Worm (Caenorhabditis elegans) whole organism, L1 larva: ENCODE measurements around the gene irld-64.

Source experiments
- C04F5.9 ChIP-seq: sonication (generic microtip); optimal IDR thresholded peaks from 2 replicates; lab custom pipeline; 2016; ENCODE audit warnings: missing genetic modification characterization, missing compliant biosample characterization
- C34B4.2 ChIP-seq: sonication (generic microtip); optimal IDR thresholded peaks from 2 replicates; lab custom pipeline; 2017; ENCODE audit warnings: mild to moderate bottlenecking, missing genetic modification characterization, missing compliant biosample characterization
- aha-1 ChIP-seq: fragments of 150-350 bp; optimal IDR thresholded peaks from 2 replicates; lab custom pipeline; 2014; ENCODE audit warnings: missing biosample characterization, missing genetic modification characterization
- alr-1 ChIP-seq: fragments of 200-800 bp; sonication (Bioruptor generic); optimal IDR thresholded peaks from 2 replicates; lab custom pipeline; 2018; ENCODE audit warnings: borderline replicate concordance, mild to moderate bottlenecking, missing genetic modification characterization, missing compliant biosample characterization
- ceh-63 ChIP-seq: fragments of 200-800 bp; sonication (Bioruptor generic); optimal IDR thresholded peaks from 2 replicates; lab custom pipeline; 2018; ENCODE audit warnings: mild to moderate bottlenecking, missing genetic modification characterization, missing compliant biosample characterization
- ceh-8 ChIP-seq: fragments of 200-800 bp; sonication (Bioruptor generic); optimal IDR thresholded peaks from 2 replicates; lab custom pipeline; 2018; ENCODE audit warnings: mild to moderate bottlenecking, missing genetic modification characterization, moderate library complexity, missing compliant biosample characterization
- ceh-82 ChIP-seq, 3 experiments: fragments of 150-350 bp in 1 of 3; sonication (generic microtip) in 2 of 3; optimal IDR thresholded peaks; 2 replicates each; lab custom pipeline; 2014 to 2017; ENCODE audit warnings: missing biosample characterization in 3 of 3, missing genetic modification characterization in 3 of 3
- ceh-90 ChIP-seq: sonication (generic microtip); optimal IDR thresholded peaks from 2 replicates; lab custom pipeline; 2016; ENCODE audit warnings: missing genetic modification characterization, missing compliant biosample characterization
- dpl-1 ChIP-seq, 3 experiments: fragments of 150-350 bp in 2 of 3; sonication (generic microtip) in 1 of 3; optimal IDR thresholded peaks; 2 replicates each; lab custom pipeline; 2014 to 2017; ENCODE audit warnings: missing biosample characterization in 3 of 3, missing genetic modification characterization in 3 of 3, missing genetic modification reagents in 3 of 3
- efl-1 ChIP-seq, 4 experiments: fragments of 150-350 bp; optimal IDR thresholded peaks in 3 of 4; peaks in 1 of 4; 1 replicate in 1 of 4; 2 replicates in 3 of 4; lab custom pipeline; 2014; ENCODE audit warnings: missing biosample characterization in 2 of 4, missing genetic modification characterization in 2 of 4, missing genetic modification reagents in 2 of 4
- efl-3 ChIP-seq: fragments of 200-800 bp; sonication (Bioruptor generic); optimal IDR thresholded peaks from 2 replicates; lab custom pipeline; 2018; ENCODE audit warnings: mild to moderate bottlenecking, missing genetic modification characterization, missing compliant biosample characterization
- grh-1 ChIP-seq: fragments of 200-800 bp; sonication (Bioruptor generic); IDR thresholded peaks from 2 replicates; pipeline ENCODE4 v1.3.6; 2022; ENCODE audit warnings: missing genetic modification reagents, missing genetic modification characterization, missing compliant biosample characterization
- hpl-2 ChIP-seq: fragments of 150-350 bp; optimal IDR thresholded peaks from 2 replicates; lab custom pipeline; 2014; ENCODE audit warnings: missing biosample characterization, missing genetic modification reagents, missing genetic modification characterization
- lin-13 ChIP-seq: fragments of 150-350 bp; optimal IDR thresholded peaks from 2 replicates; lab custom pipeline; 2014; ENCODE audit warnings: missing biosample characterization, missing genetic modification reagents, missing genetic modification characterization
- lin-14 ChIP-seq: fragments of 200-800 bp; sonication (Bioruptor generic); optimal IDR thresholded peaks from 2 replicates; lab custom pipeline; 2018; ENCODE audit warnings: mild to moderate bottlenecking, missing genetic modification characterization, moderate library complexity, missing compliant biosample characterization
- lin-15B ChIP-seq: fragments of 150-350 bp; sonication (generic microtip); optimal IDR thresholded peaks from 3 replicates; lab custom pipeline; 2014; ENCODE audit warnings: missing biosample characterization, missing genetic modification characterization
- lin-39 ChIP-seq: fragments of 150-350 bp; optimal IDR thresholded peaks from 2 replicates; lab custom pipeline; 2014; ENCODE audit warnings: missing biosample characterization, missing genetic modification reagents, missing genetic modification characterization
- lsy-2 ChIP-seq, 2 experiments: fragments of 150-350 bp; optimal IDR thresholded peaks; 2 replicates each; lab custom pipeline; 2014; ENCODE audit warnings: missing biosample characterization in 2 of 2, missing genetic modification characterization in 2 of 2
- mdl-1 ChIP-seq, 2 experiments: fragments of 150-350 bp; optimal IDR thresholded peaks; 2 replicates each; lab custom pipeline; 2014 to 2017; ENCODE audit warnings: missing biosample characterization in 2 of 2, missing genetic modification characterization in 2 of 2, inconsistent platforms in 1 of 2
- mef-2 ChIP-seq: fragments of 150-350 bp; optimal IDR thresholded peaks from 2 replicates; lab custom pipeline; 2014; ENCODE audit warnings: missing biosample characterization, missing genetic modification characterization
- mep-1 ChIP-seq: fragments of 150-350 bp; optimal IDR thresholded peaks from 2 replicates; lab custom pipeline; 2014; ENCODE audit warnings: missing biosample characterization, missing genetic modification characterization
- nhr-20 ChIP-seq: sonication (generic microtip); optimal IDR thresholded peaks from 2 replicates; lab custom pipeline; 2016; ENCODE audit warnings: mild to moderate bottlenecking, missing genetic modification characterization, missing compliant biosample characterization
- nhr-71 ChIP-seq: sonication (generic microtip); optimal IDR thresholded peaks from 2 replicates; lab custom pipeline; 2016; ENCODE audit warnings: mild to moderate bottlenecking, missing genetic modification characterization, moderate library complexity, missing compliant biosample characterization
- nhr-85 ChIP-seq: sonication (generic microtip); peaks from one replicate; lab custom pipeline; 2016; ENCODE audit warnings: missing genetic modification characterization, inconsistent platforms, missing compliant biosample characterization
- pag-3 ChIP-seq: sonication (generic microtip); optimal IDR thresholded peaks from 2 replicates; lab custom pipeline; 2017; ENCODE audit warnings: missing genetic modification characterization, mild to moderate bottlenecking, missing compliant biosample characterization, antibody characterized with exemption, borderline replicate concordance; ENCODE audit not compliant: insufficient read depth
- skn-1 ChIP-seq: fragments of 150-350 bp; optimal IDR thresholded peaks from 2 replicates; lab custom pipeline; 2014; ENCODE audit warnings: missing biosample characterization, missing genetic modification characterization
- sox-4 ChIP-seq: sonication (generic microtip); optimal IDR thresholded peaks from 2 replicates; lab custom pipeline; 2016; ENCODE audit warnings: missing genetic modification characterization, missing compliant biosample characterization
- swsn-7 ChIP-seq: sonication (generic microtip); optimal IDR thresholded peaks from 2 replicates; lab custom pipeline; 2016; ENCODE audit warnings: missing genetic modification characterization, missing compliant biosample characterization
- tbx-2 ChIP-seq: sonication (generic microtip); optimal IDR thresholded peaks from 2 replicates; lab custom pipeline; 2016; ENCODE audit warnings: missing genetic modification characterization, missing compliant biosample characterization
- unc-30 ChIP-seq: sonication (generic microtip); optimal IDR thresholded peaks from 2 replicates; lab custom pipeline; 2017; ENCODE audit warnings: missing biosample characterization, missing genetic modification characterization
- unc-98 ChIP-seq: fragments of 200-800 bp; sonication (Bioruptor generic); IDR thresholded peaks from 2 replicates; pipeline ENCODE4 v1.3.6; 2022; ENCODE audit warnings: missing genetic modification characterization, missing compliant biosample characterization
- xbp-1 ChIP-seq: sonication (generic microtip); optimal IDR thresholded peaks from 2 replicates; lab custom pipeline; 2016; ENCODE audit warnings: missing genetic modification characterization, missing compliant biosample characterization
- zip-4 ChIP-seq: fragments of 200-800 bp; sonication (Bioruptor generic); optimal IDR thresholded peaks from 2 replicates; lab custom pipeline; 2018; ENCODE audit warnings: mild to moderate bottlenecking, missing genetic modification characterization, moderate library complexity, missing compliant biosample characterization
- ztf-11 ChIP-seq, 2 experiments: sonication (generic microtip); optimal IDR thresholded peaks; 2 replicates each; lab custom pipeline; 2016 to 2017; ENCODE audit warnings: missing genetic modification characterization in 2 of 2, missing biosample characterization in 1 of 2, missing compliant biosample characterization in 1 of 2

irld-64 gene

ce11 chrII:2962531-2963164 lies 32.2 kb upstream of the irld-64 start (continued):
- TF ChIP-seq tbx-2 (tag; lab: Kevin White, UChicago), result peak; percentile 38
- no peak for TF ChIP-seq mef-2 (tag; lab: Kevin White, UChicago)

ce11 chrII:2958308-2958707 lies 27.9 kb upstream of the irld-64 start, which contains the start of gene srw-60:
Gene srw-60, plus strand, starts transcription at chrII:2958608.
- TF ChIP-seq mep-1, result no peak
- TF ChIP-seq lin-39, result no peak
- TF ChIP-seq ceh-90 (tag; lab: Kevin White, UChicago), result no peak

DNA sequence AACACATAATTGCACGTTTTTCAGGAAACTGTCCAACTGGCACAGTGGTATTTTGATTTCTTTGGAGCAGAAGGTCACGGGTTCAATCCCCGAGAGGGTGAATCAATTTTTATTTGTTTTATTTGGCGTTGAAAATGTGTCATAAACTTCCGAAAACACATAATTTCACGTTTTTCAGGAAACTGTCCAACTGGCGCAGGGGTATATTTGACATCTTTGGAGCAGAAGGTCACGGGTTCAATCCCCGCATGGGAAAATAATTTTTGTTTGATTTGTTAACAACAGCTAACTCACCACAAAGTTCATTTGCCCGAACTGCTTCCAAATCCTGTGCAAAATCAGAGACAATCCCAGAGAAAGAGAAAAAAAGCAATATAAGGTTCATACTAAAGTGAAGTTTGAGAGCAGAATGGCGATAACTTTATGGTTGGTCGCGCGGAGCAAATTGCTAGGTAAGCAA lies 25.3 kb upstream of the irld-64 start, which contains the start of gene irld-48:
Gene irld-48, plus strand, starts transcription at position 410 of the 460 bp plus-strand sequence.
- TF ChIP-seq grh-1 (GFP tag; lab: Robert Waterston, UW) (no peak), alr-1 (tag; lab: Kevin White, UChicago) (no peak), nhr-71 (tag; lab: Kevin White, UChicago) (no peak), ceh-82 (tag; optimal IDR thresholded peaks at IDR 0.05; lab: Kevin White, UChicago) (no peak)

DNA sequence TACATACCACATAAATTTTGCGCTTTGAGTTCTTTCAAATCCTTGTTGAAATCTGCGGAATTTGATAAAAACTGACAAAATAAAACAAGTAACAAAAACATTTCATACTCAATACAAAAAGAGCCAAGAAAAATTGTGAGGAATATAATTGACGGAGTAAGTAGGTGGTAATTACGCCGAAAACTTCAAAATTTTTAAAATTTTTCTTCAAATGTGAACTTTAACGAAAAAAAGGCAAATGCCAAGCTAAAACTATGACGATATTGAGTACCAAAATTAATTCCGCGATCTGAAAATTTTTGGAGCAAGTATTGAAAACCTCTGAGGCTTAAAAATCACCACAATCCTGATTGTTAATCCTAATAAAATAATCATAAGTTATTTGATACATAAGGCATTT lies 22.2 kb upstream of the irld-64 start, which contains the start of gene irld-51:
Gene irld-51, minus strand, starts transcription at position 101 of the 400 bp plus-strand sequence.
- TF ChIP-seq zip-4 (GFP tag; lab: Kevin White, UChicago) (no peak), sox-4 (no peak), pag-3 (tag; lab: Kevin White, UChicago) (no peak), efl-3 (GFP tag; lab: Kevin White, UChicago) (no peak), nhr-71 (tag; lab: Kevin White, UChicago) (no peak), swsn-7 (tag; lab: Kevin White, UChicago) (no peak), nhr-20 (no peak), C04F5.9 (tag; lab: Kevin White, UChicago) (no peak), unc-98 (no peak), ztf-11 (tag; optimal IDR thresholded peaks at IDR 0.05; lab: Kevin White, UChicago) (no peak), C34B4.2 (tag; lab: Kevin White, UChicago) (no peak), mep-1 (no peak)

DNA sequence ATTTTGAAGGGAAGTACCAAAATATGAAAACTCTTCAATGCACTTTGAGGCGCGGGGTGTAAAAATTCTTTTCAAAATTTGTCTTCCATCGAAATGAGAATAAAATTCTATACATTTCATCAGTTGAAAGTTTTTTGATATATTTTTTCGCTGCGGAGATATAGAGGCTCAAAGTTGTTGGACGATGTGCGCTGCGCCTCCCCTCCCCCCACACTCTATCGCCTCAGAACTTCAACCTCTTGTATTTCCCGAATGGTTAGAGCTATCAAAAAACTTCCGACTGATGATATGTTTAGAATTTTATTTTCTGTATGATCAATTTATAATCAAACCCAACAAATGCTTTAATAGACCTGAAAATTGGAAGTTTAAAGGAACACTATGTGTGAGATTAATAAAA lies 18.2 kb upstream of the irld-64 start:
- TF ChIP-seq nhr-85 (tag; lab: Kevin White, UChicago), result no peak
- TF ChIP-seq, all 84 proteins: peak for 0

ce11 chrII:2946438-2946837 lies 16.0 kb upstream of the irld-64 start, which contains the start of gene srw-79:
Gene srw-79, plus strand, starts transcription at chrII:2946738.
- no peak for TF ChIP-seq hpl-2 (GFP tag; lab: Kevin White, UChicago)
- no peak for TF ChIP-seq aha-1 (tag; lab: Kevin White, UChicago)

ce11 chrII:2943966-2944365 lies 13.6 kb upstream of the irld-64 start, which contains the start of the genes irld-50 and irld-49:
Gene irld-50, minus strand, starts transcription at chrII:2944066.
Gene irld-49, plus strand, starts transcription at chrII:2944176.
- no peak for TF ChIP-seq xbp-1 (tag; lab: Kevin White, UChicago)
- TF ChIP-seq efl-1 (optimal IDR thresholded peaks at IDR 0.05; lab: Kevin White, UChicago), result no peak
- no peak for TF ChIP-seq efl-1 (GFP tag; optimal IDR thresholded peaks at IDR 0.05 in 1 of 2; lab: Kevin White, UChicago)
- TF ChIP-seq lin-14 (GFP tag; lab: Kevin White, UChicago), result no peak
- TF ChIP-seq dpl-1 (GFP tag; optimal IDR thresholded peaks at IDR 0.05; lab: Kevin White, UChicago), result no peak
- no peak for TF ChIP-seq skn-1 (tag; lab: Kevin White, UChicago)
- no peak for TF ChIP-seq lin-15B (tag; lab: Kevin White, UChicago)
- TF ChIP-seq lin-13 (GFP tag; lab: Kevin White, UChicago), result no peak
- no peak for TF ChIP-seq ceh-8 (GFP tag; lab: Kevin White, UChicago)
- TF ChIP-seq lsy-2 (tag; optimal IDR thresholded peaks at IDR 0.05; lab: Kevin White, UChicago), result no peak
- no peak for TF ChIP-seq tbx-2 (tag; lab: Kevin White, UChicago)
- TF ChIP-seq ceh-90 (tag; lab: Kevin White, UChicago), result no peak
- no peak for TF ChIP-seq ceh-63
- no peak for TF ChIP-seq unc-30 (tag; lab: Kevin White, UChicago)
- no peak for TF ChIP-seq mdl-1 (tag; optimal IDR thresholded peaks at IDR 0.05; lab: Kevin White, UChicago)
